Worm (Caenorhabditis elegans): ENCODE results near the gene mrpl-12.

mrpl-12 gene

DNA sequence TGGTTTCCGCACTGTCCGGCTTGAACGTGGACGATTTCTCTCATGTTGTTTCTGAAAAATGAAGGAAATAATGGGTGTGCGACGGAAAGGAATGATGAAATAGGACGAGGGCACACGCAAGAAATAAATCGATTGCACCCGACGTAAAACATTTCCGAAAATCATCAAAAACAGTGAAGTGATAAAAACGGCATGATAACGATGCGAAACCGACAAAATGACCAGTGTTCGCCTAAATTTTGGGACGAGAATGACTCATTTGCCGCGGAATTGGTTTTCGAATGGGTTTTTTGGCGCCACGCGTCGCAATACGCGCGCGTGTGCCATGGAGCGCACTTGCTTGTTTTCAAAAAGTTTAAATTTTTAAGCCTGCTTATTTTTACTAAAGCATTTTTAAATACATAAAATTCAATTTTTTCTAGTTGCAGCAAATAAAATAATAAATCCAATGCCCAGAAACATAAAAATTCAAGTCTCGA is 34.9 kb downstream of the mrpl-12 start, which contains the start of the genes tbb-1 and rib-2 (continued):
- TF ChIP-seq dpff-1 (tag; optimal IDR thresholded peaks at IDR 0.05): no peak
- peak; percentile 95 for TF ChIP-seq F49E8.2 (tag; optimal IDR thresholded peaks at IDR 0.05; ENCODE audit: insufficient read depth)
- TF ChIP-seq Y53G8AR.9 (GFP tag; conservative IDR thresholded peaks at IDR 0.05): peak; percentile 98
- TF ChIP-seq nhr-27 (tag; optimal IDR thresholded peaks at IDR 0.05): no peak
- TF ChIP-seq dox-1 (GFP tag; IDR thresholded peaks at IDR 0.05): peak; percentile 99
- TF ChIP-seq K12H6.12 (tag; optimal IDR thresholded peaks at IDR 0.05): peak; percentile 38
- peak; percentile 85 for TF ChIP-seq cebp-1 (GFP tag; IDR thresholded peaks at IDR 0.05)
- TF ChIP-seq cebp-1 (tag; optimal IDR thresholded peaks at IDR 0.05): peak; percentile 93
- TF ChIP-seq nhr-80 (tag; optimal IDR thresholded peaks at IDR 0.05): peak; percentile 99
- no peak for TF ChIP-seq akir-1 (GFP tag; optimal IDR thresholded peaks at IDR 0.05)
- peak; percentile 98 for TF ChIP-seq B0336.3 (GFP tag; IDR thresholded peaks at IDR 0.05)
- no peak for TF ChIP-seq fkh-3 (tag; optimal IDR thresholded peaks at IDR 0.05)
- TF ChIP-seq repo-1 (tag; optimal IDR thresholded peaks at IDR 0.05): no peak
- TF ChIP-seq Y95B8A.8 (GFP tag; IDR thresholded peaks at IDR 0.05): peak; percentile 99
- TF ChIP-seq C17E4.6 (GFP tag; IDR thresholded peaks at IDR 0.05): peak; percentile 95
- peak; percentile 99 for TF ChIP-seq madf-8 (GFP tag; conservative IDR thresholded peaks at IDR 0.05)
- TF ChIP-seq lsy-27 (tag; optimal IDR thresholded peaks at IDR 0.05; ENCODE audit: borderline replicate concordance, insufficient read depth): no peak
- peak; percentile 91 for TF ChIP-seq nfyb-1 (GFP tag; IDR thresholded peaks at IDR 0.05)
- TF ChIP-seq hsf-1 (GFP tag; IDR thresholded peaks at IDR 0.05): peak; percentile 95
- TF ChIP-seq Y79H2A.3 (GFP tag; conservative IDR thresholded peaks at IDR 0.05): peak; percentile 97
- no peak for TF ChIP-seq ccch-3 (GFP tag; optimal IDR thresholded peaks at IDR 0.05)
- no peak for TF ChIP-seq ama-1 (optimal IDR thresholded peaks at IDR 0.05)
- no peak for TF ChIP-seq ama-1 (GFP tag; optimal IDR thresholded peaks at IDR 0.05)
- peak; percentile 87 for TF ChIP-seq ceh-100 (GFP tag; IDR thresholded peaks at IDR 0.05)
- peak; percentile 72 for TF ChIP-seq K11D2.4 (GFP tag; IDR thresholded peaks at IDR 0.05)
- peak; percentile 99 for TF ChIP-seq dpl-1 (GFP tag; optimal IDR thresholded peaks at IDR 0.05)
- TF ChIP-seq lin-26 (GFP tag; IDR thresholded peaks at IDR 0.05): peak; percentile 77
- no peak for TF ChIP-seq tbx-9 (tag; optimal IDR thresholded peaks at IDR 0.05; ENCODE audit: borderline replicate concordance)
- TF ChIP-seq cebp-2 (GFP tag; IDR thresholded peaks at IDR 0.05): no peak
- peak; percentile 3 for TF ChIP-seq sptf-2 (GFP tag; optimal IDR thresholded peaks at IDR 0.05)
- peak; percentile 47; the same call in 1 of the 2 replicates for TF ChIP-seq C06A6.2 (GFP tag; conservative IDR thresholded peaks at IDR 0.05)
- peak; percentile 78 for TF ChIP-seq madf-10 (tag; optimal IDR thresholded peaks at IDR 0.05)
- no peak for TF ChIP-seq nfya-1 (tag; optimal IDR thresholded peaks at IDR 0.05; ENCODE audit: borderline replicate concordance, insufficient read depth)
- no peak for TF ChIP-seq egl-18 (GFP tag; IDR thresholded peaks at IDR 0.05)
- peak; percentile 87; the same call in 1 of the 2 replicates for TF ChIP-seq aptf-3 (GFP tag; IDR thresholded peaks at IDR 0.05)
- peak; percentile 100 for TF ChIP-seq ceh-91 (GFP tag; IDR thresholded peaks at IDR 0.05)
- TF ChIP-seq ztf-3 (GFP tag; optimal IDR thresholded peaks at IDR 0.05): no peak
- peak; percentile 100 for TF ChIP-seq efl-1 (GFP tag; optimal IDR thresholded peaks at IDR 0.05)
- TF ChIP-seq die-1 (tag; optimal IDR thresholded peaks at IDR 0.05): peak; percentile 38
- peak; percentile 97 for TF ChIP-seq B0019.2 (GFP tag; conservative IDR thresholded peaks at IDR 0.05)
- TF ChIP-seq ztf-22 (GFP tag; optimal IDR thresholded peaks at IDR 0.05): peak; percentile 69
- no peak for TF ChIP-seq hlh-12 (tag; optimal IDR thresholded peaks at IDR 0.05)
- TF ChIP-seq mes-4 (tag; optimal IDR thresholded peaks at IDR 0.05): no peak
- TF ChIP-seq egrh-3 (GFP tag; IDR thresholded peaks at IDR 0.05): peak; percentile 46; the same call in 1 of the 2 replicates
- no peak for TF ChIP-seq B0261.1 (tag; optimal IDR thresholded peaks at IDR 0.05)
